Worm (Caenorhabditis elegans) whole organism, late embryonic: Measurements from ENCODE around the gene dhc-3.

ENCODE experiments used
- ama-1 ChIP-seq: fragments of 150-350 bp; optimal IDR thresholded peaks from 2 replicates; lab custom pipeline; 2014
- eyg-1 ChIP-seq: sonication (generic microtip); optimal IDR thresholded peaks from 2 replicates; lab custom pipeline; 2016; ENCODE audit warnings: missing genotype, missing genetic modification characterization, missing compliant biosample characterization
- tbx-2 ChIP-seq: sonication (generic microtip); optimal IDR thresholded peaks from 2 replicates; lab custom pipeline; 2016; ENCODE audit warnings: missing genetic modification characterization, missing compliant biosample characterization
- zip-5 ChIP-seq: sonication (generic microtip); optimal IDR thresholded peaks from 2 replicates; lab custom pipeline; 2016; ENCODE audit warnings: missing genetic modification characterization, missing compliant biosample characterization

DNA sequence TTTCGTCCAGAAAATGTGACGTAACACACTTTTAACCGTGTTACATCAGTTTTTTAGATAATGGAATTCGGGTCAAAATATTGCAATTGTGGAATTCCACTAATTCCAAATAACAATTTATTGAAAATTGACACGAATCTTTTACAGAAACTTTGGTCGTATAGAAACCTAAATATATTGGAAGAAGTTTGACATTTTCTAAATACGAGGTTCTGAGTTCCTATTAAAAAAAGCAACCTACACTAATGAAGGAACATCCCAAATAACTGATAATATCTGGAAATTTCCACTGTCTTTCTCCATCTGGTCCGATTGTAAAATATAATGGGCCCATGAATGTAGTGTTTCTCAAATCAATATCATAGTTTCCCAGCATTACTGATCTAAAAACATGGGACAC lies 17.5 kb upstream of the dhc-3 start:
- TF ChIP-seq eyg-1, result no peak
- no peak for TF ChIP-seq ama-1 (lab: Kevin White, UChicago)
- no peak for TF ChIP-seq zip-5
- TF ChIP-seq tbx-2 (tag; lab: Kevin White, UChicago), result no peak
